Worm (Caenorhabditis elegans) whole organism, L3 larva: ENCODE measurements around the gene inx-3.

Source experiments
- R02D3.7 ChIP-seq: fragments of 150-350 bp; optimal IDR thresholded peaks from 2 replicates; lab custom pipeline; 2014; ENCODE audit warnings: missing biosample characterization, missing genetic modification characterization
- ZK546.5 ChIP-seq: sonication (generic microtip); optimal IDR thresholded peaks from 2 replicates; lab custom pipeline; 2017; ENCODE audit warnings: missing biosample characterization, missing genetic modification characterization
- aly-2 ChIP-seq: fragments of 150-350 bp; optimal IDR thresholded peaks from 2 replicates; lab custom pipeline; 2014; ENCODE audit warnings: missing biosample characterization, missing genetic modification characterization
- ama-1 ChIP-seq: fragments of 150-350 bp; optimal IDR thresholded peaks from 2 replicates; lab custom pipeline; 2018
- ceh-16 ChIP-seq: sonication (generic microtip); optimal IDR thresholded peaks from 2 replicates; lab custom pipeline; 2017; ENCODE audit warnings: missing biosample characterization, missing genetic modification characterization
- ceh-28 ChIP-seq: fragments of 150-350 bp; optimal IDR thresholded peaks from 2 replicates; lab custom pipeline; 2014; ENCODE audit warnings: missing biosample characterization, missing genetic modification reagents, missing genetic modification characterization
- ceh-82 ChIP-seq: fragments of 150-350 bp; optimal IDR thresholded peaks from 2 replicates; lab custom pipeline; 2014; ENCODE audit warnings: missing biosample characterization, missing genetic modification characterization
- ceh-9 ChIP-seq: sonication (generic microtip); optimal IDR thresholded peaks from 2 replicates; lab custom pipeline; 2018; ENCODE audit warnings: missing biosample characterization, missing genetic modification characterization
- egl-5 ChIP-seq: fragments of 150-350 bp; optimal IDR thresholded peaks from 2 replicates; lab custom pipeline; 2017; ENCODE audit warnings: missing biosample characterization, missing genetic modification reagents, missing genetic modification characterization, inconsistent platforms
- elt-2 ChIP-seq: sonication (generic microtip); optimal IDR thresholded peaks from 2 replicates; lab custom pipeline; 2016; ENCODE audit warnings: missing genetic modification reagents, mild to moderate bottlenecking, missing genetic modification characterization, missing compliant biosample characterization
- elt-3 ChIP-seq, 3 experiments: fragments of 150-350 bp in 1 of 3; sonication (generic microtip) in 2 of 3; optimal IDR thresholded peaks; 2 replicates in 2 of 3; 4 replicates in 1 of 3; lab custom pipeline; 2014 to 2017; ENCODE audit warnings: missing biosample characterization in 3 of 3, missing genetic modification characterization in 3 of 3
- fkh-10 ChIP-seq: sonication (generic microtip); optimal IDR thresholded peaks from 2 replicates; lab custom pipeline; 2017; ENCODE audit warnings: missing biosample characterization, missing genetic modification reagents, missing genetic modification characterization
- fkh-2 ChIP-seq: fragments of 150-350 bp; optimal IDR thresholded peaks from 2 replicates; lab custom pipeline; 2014; ENCODE audit warnings: missing biosample characterization, missing genetic modification reagents, missing genetic modification characterization
- hmg-11 ChIP-seq: sonication (generic microtip); optimal IDR thresholded peaks from 2 replicates; lab custom pipeline; 2016; ENCODE audit warnings: missing genetic modification characterization, missing compliant biosample characterization
- jun-1 ChIP-seq: fragments of 150-350 bp; optimal IDR thresholded peaks from 2 replicates; lab custom pipeline; 2014; ENCODE audit warnings: missing biosample characterization, missing genetic modification reagents, missing genetic modification characterization
- lin-15B ChIP-seq: fragments of 150-350 bp; optimal IDR thresholded peaks from 2 replicates; lab custom pipeline; 2014; ENCODE audit warnings: missing biosample characterization, missing genetic modification characterization
- lin-39 ChIP-seq: fragments of 150-350 bp; optimal IDR thresholded peaks from 2 replicates; lab custom pipeline; 2018; ENCODE audit warnings: missing biosample characterization, missing genetic modification reagents, missing genetic modification characterization
- lsy-12 ChIP-seq: sonication (generic microtip); optimal IDR thresholded peaks from 2 replicates; lab custom pipeline; 2016; ENCODE audit warnings: mild to moderate bottlenecking, missing genetic modification characterization, missing compliant biosample characterization
- nhr-11 ChIP-seq: fragments of 150-350 bp; optimal IDR thresholded peaks from 2 replicates; lab custom pipeline; 2014; ENCODE audit warnings: missing biosample characterization, missing genetic modification characterization
- nhr-12 ChIP-seq: fragments of 150-350 bp; optimal IDR thresholded peaks from 2 replicates; lab custom pipeline; 2014; ENCODE audit warnings: missing biosample characterization, missing genetic modification characterization
- nhr-237 ChIP-seq: fragments of 150-350 bp; optimal IDR thresholded peaks from 2 replicates; lab custom pipeline; 2014; ENCODE audit warnings: missing biosample characterization, missing genetic modification characterization
- nhr-28 ChIP-seq: fragments of 150-350 bp; optimal IDR thresholded peaks from 2 replicates; lab custom pipeline; 2014; ENCODE audit warnings: missing biosample characterization, missing genetic modification characterization
- nhr-43 ChIP-seq: sonication (generic microtip); optimal IDR thresholded peaks from 2 replicates; lab custom pipeline; 2016; ENCODE audit warnings: mild to moderate bottlenecking, missing genetic modification characterization, missing compliant biosample characterization; ENCODE audit not compliant: poor library complexity, severe bottlenecking
- nhr-67 ChIP-seq: fragments of 150-350 bp; optimal IDR thresholded peaks from 2 replicates; lab custom pipeline; 2014; ENCODE audit warnings: missing biosample characterization, missing genetic modification characterization
- nhr-76 ChIP-seq: fragments of 150-350 bp; sonication (generic microtip); optimal IDR thresholded peaks from 5 replicates; lab custom pipeline; 2014; ENCODE audit warnings: missing biosample characterization, missing genetic modification characterization
- nhr-77 ChIP-seq: fragments of 150-350 bp; optimal IDR thresholded peaks from 2 replicates; lab custom pipeline; 2014; ENCODE audit warnings: missing biosample characterization, missing genetic modification characterization
- pha-4 ChIP-seq: fragments of 150-350 bp; optimal IDR thresholded peaks from 2 replicates; lab custom pipeline; 2014; ENCODE audit warnings: missing biosample characterization, missing genetic modification reagents, missing genetic modification characterization
- pqm-1 ChIP-seq: fragments of 150-350 bp; optimal IDR thresholded peaks from 2 replicates; lab custom pipeline; 2017; ENCODE audit warnings: missing biosample characterization, missing genetic modification characterization, inconsistent platforms
- sea-2 ChIP-seq: fragments of 150-350 bp; sonication (generic microtip); optimal IDR thresholded peaks from 4 replicates; lab custom pipeline; 2014; ENCODE audit warnings: missing biosample characterization, missing genetic modification reagents, missing genetic modification characterization
- skn-1 ChIP-seq: fragments of 150-350 bp; optimal IDR thresholded peaks from 2 replicates; lab custom pipeline; 2014; ENCODE audit warnings: missing biosample characterization, missing genetic modification characterization
- snpc-4 ChIP-seq: fragments of 150-350 bp; optimal IDR thresholded peaks from 2 replicates; lab custom pipeline; 2014; ENCODE audit warnings: missing biosample characterization, missing genetic modification characterization
- unc-39 ChIP-seq: sonication (generic microtip); optimal IDR thresholded peaks from 4 replicates; lab custom pipeline; 2017; ENCODE audit warnings: missing biosample characterization, missing genetic modification characterization
- unc-62 ChIP-seq: fragments of 150-350 bp; sonication (generic microtip); optimal IDR thresholded peaks from 4 replicates; lab custom pipeline; 2014; ENCODE audit warnings: missing biosample characterization, missing genetic modification reagents, missing genetic modification characterization
- ztf-4 ChIP-seq: fragments of 150-350 bp; optimal IDR thresholded peaks from 2 replicates; lab custom pipeline; 2014; ENCODE audit warnings: missing biosample characterization, missing genetic modification characterization

Gene inx-3

DNA sequence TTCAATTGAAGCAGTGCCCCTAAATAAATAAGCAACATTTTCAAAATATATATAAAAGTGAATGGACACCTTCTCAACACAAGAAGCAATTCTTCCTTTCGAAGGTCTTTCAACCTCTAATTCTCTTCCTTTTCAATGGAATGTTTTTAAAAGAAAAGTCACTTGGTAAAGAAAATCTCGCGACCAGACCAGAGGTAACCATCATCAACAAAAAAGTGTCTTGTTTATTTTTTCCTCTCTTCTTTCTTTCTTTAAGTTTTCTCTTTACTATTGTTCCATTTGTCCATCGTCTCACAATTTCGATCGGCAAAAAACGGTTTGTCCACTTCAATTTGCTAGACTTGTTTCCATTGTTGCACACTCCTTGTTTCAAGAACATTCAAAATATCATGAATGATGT is 19.1 kb downstream of the inx-3 start, which contains the start of gene C09B8.8:
Gene C09B8.8 (plus strand): TSS at position 397 of the 400 bp plus-strand sequence.
- TF ChIP-seq pha-4 (tag; lab: Kevin White, UChicago) (peak; percentile 81), egl-5 (tag; lab: Kevin White, UChicago) (no peak)
- TF ChIP-seq, all 47 proteins: peak for 1

DNA sequence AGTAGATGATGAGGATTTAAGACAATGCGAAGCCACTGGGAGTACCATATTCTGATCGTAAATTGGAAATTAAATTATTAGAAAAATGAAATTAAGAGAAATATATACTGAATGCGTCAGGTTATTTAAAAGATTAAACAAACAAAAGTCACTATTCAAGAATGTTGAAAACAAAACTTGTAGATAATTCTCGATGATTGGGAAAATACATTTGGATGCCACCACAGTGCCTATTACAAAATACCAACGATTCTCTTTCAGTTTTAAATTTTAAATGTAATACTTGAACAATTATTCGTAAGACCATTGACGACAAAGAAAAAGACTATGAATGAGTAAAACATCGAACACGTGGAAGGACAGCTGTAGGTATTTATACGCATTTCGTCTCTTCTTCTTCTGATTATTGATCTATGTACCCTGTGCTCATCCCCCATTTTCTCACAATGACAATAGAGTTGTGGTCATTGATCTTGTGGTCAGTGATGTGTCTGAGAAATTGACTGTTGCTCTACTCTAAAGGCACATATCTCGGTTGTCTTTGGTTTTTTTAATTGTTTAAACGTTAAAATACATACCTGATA is 24.0 kb downstream of the inx-3 start, which contains the start of gene C09B8.4:
Gene C09B8.4 (minus strand): TSS at position 51 of the 584 bp plus-strand sequence.
- TF ChIP-seq ceh-82 (tag; lab: Kevin White, UChicago) (no peak), fkh-2 (tag; lab: Kevin White, UChicago) (no peak), nhr-67 (tag; lab: Kevin White, UChicago) (no peak), elt-3 (tag; optimal IDR thresholded peaks at IDR 0.05; lab: Kevin White, UChicago) (no peak), nhr-237 (tag; lab: Kevin White, UChicago) (no peak), aly-2 (tag; lab: Kevin White, UChicago) (no peak), ceh-28 (no peak)

DNA sequence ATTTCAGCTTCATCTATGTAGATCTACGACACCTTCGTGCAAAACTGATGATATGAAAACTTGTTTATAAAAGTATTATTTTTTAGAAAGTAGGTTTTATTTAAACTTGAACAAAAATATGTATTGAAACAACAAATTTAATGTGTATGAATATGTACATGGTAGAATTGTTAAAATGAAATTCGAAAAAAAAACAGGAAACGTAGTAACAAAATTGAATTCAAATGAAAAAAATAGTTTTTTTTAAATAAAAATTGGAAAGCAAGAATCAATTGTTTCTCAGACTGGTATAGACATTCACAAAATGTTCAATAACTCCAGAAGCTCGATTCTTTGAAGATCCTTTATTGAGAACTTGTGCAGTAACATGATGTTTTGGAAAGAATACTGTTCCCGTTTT is 24.8 kb downstream of the inx-3 start:
- no peak for TF ChIP-seq lsy-12
- no peak for TF ChIP-seq fkh-10 (GFP tag; lab: Kevin White, UChicago)
- TF ChIP-seq nhr-237 (tag; lab: Kevin White, UChicago) = no peak
- no peak for TF ChIP-seq nhr-12 (tag; lab: Kevin White, UChicago)
- TF ChIP-seq aly-2 (tag; lab: Kevin White, UChicago) = no peak
- no peak for TF ChIP-seq ztf-4 (tag; lab: Kevin White, UChicago)
- TF ChIP-seq nhr-28 (tag; lab: Kevin White, UChicago) = no peak
- TF ChIP-seq sea-2 = no peak
- TF ChIP-seq nhr-43 (tag; lab: Kevin White, UChicago) = no peak
- TF ChIP-seq nhr-11 (tag; lab: Kevin White, UChicago) = no peak
- TF ChIP-seq ceh-82 (tag; lab: Kevin White, UChicago) = no peak

DNA sequence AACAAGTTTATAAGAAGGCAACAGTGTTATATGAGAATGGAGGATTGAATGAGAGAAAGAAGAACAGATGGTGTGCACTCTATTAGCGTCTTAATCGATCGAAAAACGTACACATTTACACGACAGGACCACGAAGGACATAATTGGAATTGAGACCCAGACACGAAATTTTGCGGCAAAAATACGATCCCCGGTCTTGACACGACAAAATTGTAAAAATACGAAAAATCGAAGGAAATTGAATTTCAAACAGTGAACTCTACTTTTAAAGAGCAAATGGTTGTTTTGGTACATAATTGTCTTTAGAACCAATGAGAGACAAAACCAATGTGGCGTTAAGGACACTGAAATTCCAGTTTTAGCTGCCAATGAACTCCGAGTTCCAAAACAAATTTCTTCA is 26.5 kb downstream of the inx-3 start, which contains the start of gene lelo-3:
Gene lelo-3 (minus strand): TSS at position 101 of the 400 bp plus-strand sequence.
- TF ChIP-seq nhr-11 (tag; lab: Kevin White, UChicago) (no peak), hmg-11 (tag; lab: Kevin White, UChicago) (no peak), ama-1 (lab: Kevin White, UChicago) (no peak), ZK546.5 (tag; lab: Kevin White, UChicago) (no peak), nhr-76 (tag; lab: Kevin White, UChicago) (no peak), snpc-4 (no peak), lin-15B (tag; lab: Kevin White, UChicago) (no peak), ceh-9 (no peak), unc-62 (GFP tag; lab: Kevin White, UChicago) (no peak), fkh-10 (GFP tag; lab: Kevin White, UChicago) (no peak), lsy-12 (no peak), R02D3.7 (tag; lab: Kevin White, UChicago) (no peak), nhr-28 (tag; lab: Kevin White, UChicago) (no peak), elt-3 (tag; optimal IDR thresholded peaks at IDR 0.05; lab: Kevin White, UChicago) (no peak), nhr-237 (tag; lab: Kevin White, UChicago) (no peak), unc-39 (no peak), pqm-1 (tag; lab: Kevin White, UChicago) (no peak), skn-1 (no peak), nhr-77 (tag; lab: Kevin White, UChicago) (no peak), lin-39 (no peak)
- TF ChIP-seq, all 47 proteins: peak for 0

DNA sequence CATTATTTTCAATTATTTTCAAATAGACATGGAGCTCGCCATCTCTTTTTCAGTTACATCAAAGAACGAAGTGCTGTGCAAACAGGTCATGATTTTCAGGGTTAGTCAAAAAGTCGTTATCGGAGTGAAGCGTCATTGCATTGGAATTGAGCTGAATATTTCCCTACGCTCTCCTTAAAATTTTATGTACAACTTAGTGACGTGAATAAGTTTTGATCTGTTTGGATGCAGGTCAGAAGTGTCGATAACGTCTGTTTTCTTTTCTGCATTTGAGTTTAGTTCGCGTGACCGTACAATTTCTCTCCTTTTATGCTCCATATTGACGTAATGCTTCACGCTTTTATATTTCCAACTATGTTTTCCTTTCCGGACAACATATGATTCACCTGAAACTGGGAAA is 29.0 kb downstream of the inx-3 start:
- no peak for TF ChIP-seq ceh-16 (tag; lab: Kevin White, UChicago)
- TF ChIP-seq elt-2 (tag; lab: Kevin White, UChicago) = peak; percentile 85
- TF ChIP-seq jun-1 = peak; percentile 37
- peak; percentile 74 for TF ChIP-seq pqm-1 (tag; lab: Kevin White, UChicago)
- peak; percentile 45 for TF ChIP-seq pha-4 (tag; lab: Kevin White, UChicago)
